Worm (Caenorhabditis elegans) whole organism, young adult: ENCODE measurements around the gene fbxa-39.

Source experiments
- B0261.1 ChIP-seq: sonication (generic microtip); optimal IDR thresholded peaks from 2 replicates; lab custom pipeline; 2016; ENCODE audit warnings: mild to moderate bottlenecking, missing genetic modification characterization, moderate library complexity, missing compliant biosample characterization
- B0336.3 ChIP-seq: fragments of 200-800 bp; sonication (Bioruptor generic); IDR thresholded peaks from 2 replicates; pipeline ENCODE4 v1.3.6; 2022; ENCODE audit warnings: missing genetic modification characterization, missing compliant biosample characterization
- F10E7.11 ChIP-seq: sonication (generic microtip); optimal IDR thresholded peaks from 2 replicates; lab custom pipeline; 2017; ENCODE audit warnings: mild to moderate bottlenecking, missing genetic modification characterization, moderate library complexity, missing compliant biosample characterization
- F23B12.7 ChIP-seq: sonication (generic microtip); optimal IDR thresholded peaks from 2 replicates; lab custom pipeline; 2017; ENCODE audit warnings: missing genetic modification characterization, mild to moderate bottlenecking, missing compliant biosample characterization, antibody characterized with exemption, moderate library complexity; ENCODE audit not compliant: insufficient read depth
- F37B4.10 ChIP-seq: fragments of 200-800 bp; sonication (Bioruptor generic); IDR thresholded peaks from 2 replicates; pipeline ENCODE4 v1.3.6; 2022; ENCODE audit warnings: missing genetic modification characterization, missing compliant biosample characterization
- F39B2.1 ChIP-seq: fragments of 200-800 bp; sonication (Bioruptor generic); IDR thresholded peaks from 2 replicates; pipeline ENCODE4 v1.3.6; 2022; ENCODE audit warnings: missing genetic modification reagents, missing genetic modification characterization, missing compliant biosample characterization
- F49E8.2 ChIP-seq: sonication (generic microtip); optimal IDR thresholded peaks from 3 replicates; lab custom pipeline; 2017; ENCODE audit warnings: missing genetic modification characterization, mild to moderate bottlenecking, missing compliant biosample characterization, antibody characterized with exemption, moderate library complexity; ENCODE audit not compliant: insufficient read depth
- F57A8.1 ChIP-seq: fragments of 200-800 bp; sonication (Bioruptor generic); optimal IDR thresholded peaks from 2 replicates; lab custom pipeline; 2018; ENCODE audit warnings: mild to moderate bottlenecking, missing genetic modification characterization, moderate library complexity, missing compliant biosample characterization
- Y53F4B.3 ChIP-seq: fragments of 200-800 bp; sonication (Bioruptor generic); IDR thresholded peaks from 2 replicates; pipeline ENCODE4 v1.3.6; 2022; ENCODE audit warnings: missing genetic modification reagents, missing genetic modification characterization, missing compliant biosample characterization
- ama-1 ChIP-seq, 3 experiments: fragments of 150-350 bp in 1 of 3; sonication (generic microtip) in 2 of 3; optimal IDR thresholded peaks; 2 replicates each; lab custom pipeline; 2014 to 2018; ENCODE audit warnings: missing biosample characterization in 2 of 3, missing genetic modification characterization in 2 of 3, missing genetic modification reagents in 2 of 3
- athp-1 ChIP-seq: sonication (generic microtip); optimal IDR thresholded peaks from 2 replicates; lab custom pipeline; 2017; ENCODE audit warnings: mild to moderate bottlenecking, missing genetic modification characterization, missing compliant biosample characterization
- attf-3 ChIP-seq: fragments of 200-800 bp; sonication (Bioruptor generic); conservative IDR thresholded peaks from 2 replicates; pipeline ENCODE4 v1.3.6; 2022; ENCODE audit warnings: missing genetic modification reagents, missing genetic modification characterization, missing compliant biosample characterization
- ceh-27 ChIP-seq: fragments of 200-800 bp; sonication (Bioruptor generic); optimal IDR thresholded peaks from 2 replicates; lab custom pipeline; 2018; ENCODE audit warnings: mild to moderate bottlenecking, missing genetic modification characterization, moderate library complexity, missing compliant biosample characterization
- ceh-58 ChIP-seq: fragments of 200-800 bp; sonication (Bioruptor generic); IDR thresholded peaks from 2 replicates; pipeline ENCODE4 v1.3.6; 2022; ENCODE audit warnings: missing genetic modification characterization, missing compliant biosample characterization
- chd-7 ChIP-seq: sonication (generic microtip); optimal IDR thresholded peaks from 2 replicates; lab custom pipeline; 2016; ENCODE audit warnings: mild to moderate bottlenecking, missing genetic modification characterization, moderate library complexity, missing compliant biosample characterization
- dox-1 ChIP-seq: fragments of 200-800 bp; sonication (Bioruptor generic); IDR thresholded peaks from 2 replicates; pipeline ENCODE4 v1.3.6; 2022; ENCODE audit warnings: missing genetic modification reagents, missing genetic modification characterization, missing compliant biosample characterization
- egrh-3 ChIP-seq: fragments of 200-800 bp; sonication (Bioruptor generic); IDR thresholded peaks from 2 replicates; pipeline ENCODE4 v1.3.6; 2022; ENCODE audit warnings: missing genetic modification reagents, missing genetic modification characterization, missing compliant biosample characterization
- him-1 ChIP-seq: sonication (generic microtip); optimal IDR thresholded peaks from 2 replicates; lab custom pipeline; 2016; ENCODE audit warnings: missing genotype, missing genetic modification reagents, missing genetic modification characterization, missing compliant biosample characterization
- hlh-26 ChIP-seq: fragments of 200-800 bp; sonication (Bioruptor generic); conservative IDR thresholded peaks from 2 replicates; pipeline ENCODE4 v1.3.6; 2022; ENCODE audit warnings: missing genetic modification reagents, missing genetic modification characterization, missing compliant biosample characterization
- hmg-20 ChIP-seq: fragments of 200-800 bp; sonication (Bioruptor generic); IDR thresholded peaks from 2 replicates; pipeline ENCODE4 v1.3.6; 2022; ENCODE audit warnings: missing genetic modification reagents, missing genetic modification characterization, missing compliant biosample characterization
- hsf-1 ChIP-seq: fragments of 200-800 bp; sonication (Bioruptor generic); IDR thresholded peaks from 2 replicates; pipeline ENCODE4 v1.3.6; 2022; ENCODE audit warnings: missing genetic modification reagents, missing genetic modification characterization, missing compliant biosample characterization
- let-526 ChIP-seq: fragments of 200-800 bp; sonication (Bioruptor generic); IDR thresholded peaks from 2 replicates; pipeline ENCODE4 v1.3.6; 2022; ENCODE audit warnings: missing genetic modification reagents, missing genetic modification characterization, missing compliant biosample characterization
- lin-26 ChIP-seq: fragments of 200-800 bp; sonication (Bioruptor generic); IDR thresholded peaks from 2 replicates; pipeline ENCODE4 v1.3.6; 2022; ENCODE audit warnings: missing genetic modification reagents, missing genetic modification characterization, missing compliant biosample characterization
- lir-1 ChIP-seq: fragments of 200-800 bp; sonication (Bioruptor generic); conservative IDR thresholded peaks from 2 replicates; pipeline ENCODE4 v1.3.6; 2022; ENCODE audit warnings: missing genetic modification reagents, missing genetic modification characterization, missing compliant biosample characterization
- lsl-1 ChIP-seq: fragments of 200-800 bp; sonication (Bioruptor generic); optimal IDR thresholded peaks from 2 replicates; lab custom pipeline; 2018; ENCODE audit warnings: mild to moderate bottlenecking, missing genetic modification characterization, moderate library complexity, missing compliant biosample characterization
- madf-10 ChIP-seq: sonication (generic microtip); optimal IDR thresholded peaks from 2 replicates; lab custom pipeline; 2016; ENCODE audit warnings: mild to moderate bottlenecking, missing genetic modification characterization, missing compliant biosample characterization
- madf-6 ChIP-seq: fragments of 200-800 bp; sonication (Bioruptor generic); IDR thresholded peaks from 2 replicates; pipeline ENCODE4 v1.3.6; 2022; ENCODE audit warnings: missing genetic modification reagents, missing genetic modification characterization, missing compliant biosample characterization
- mcd-1 ChIP-seq: fragments of 200-800 bp; sonication (Bioruptor generic); IDR thresholded peaks from 2 replicates; pipeline ENCODE4 v1.3.6; 2022; ENCODE audit warnings: missing genetic modification reagents, missing genetic modification characterization, missing compliant biosample characterization
- mel-28 ChIP-seq: sonication (generic microtip); optimal IDR thresholded peaks from 2 replicates; lab custom pipeline; 2016; ENCODE audit warnings: borderline replicate concordance, mild to moderate bottlenecking, missing genetic modification characterization, missing compliant biosample characterization
- nfya-1 ChIP-seq: sonication (generic microtip); optimal IDR thresholded peaks from 2 replicates; lab custom pipeline; 2017; ENCODE audit warnings: antibody characterized with exemption, missing compliant biosample characterization, missing genetic modification characterization, borderline replicate concordance; ENCODE audit not compliant: insufficient read depth
- nfya-2 ChIP-seq: fragments of 200-800 bp; sonication (Bioruptor generic); IDR thresholded peaks from 2 replicates; pipeline ENCODE4 v1.3.6; 2022; ENCODE audit warnings: missing genetic modification reagents, missing genetic modification characterization, missing compliant biosample characterization
- nhr-80 ChIP-seq: sonication (generic microtip); optimal IDR thresholded peaks from 2 replicates; lab custom pipeline; 2016; ENCODE audit warnings: missing genetic modification characterization, missing compliant biosample characterization
- nhr-90 ChIP-seq: sonication (generic microtip); optimal IDR thresholded peaks from 2 replicates; lab custom pipeline; 2016; ENCODE audit warnings: missing genotype, mild to moderate bottlenecking, missing genetic modification characterization, missing compliant biosample characterization
- rcor-1 ChIP-seq: fragments of 200-800 bp; sonication (Bioruptor generic); IDR thresholded peaks from 2 replicates; pipeline ENCODE4 v1.3.6; 2022; ENCODE audit warnings: missing genetic modification reagents, missing genetic modification characterization, missing compliant biosample characterization
- rec-8 ChIP-seq, 2 experiments: sonication (generic microtip); optimal IDR thresholded peaks; 2 replicates each; lab custom pipeline; 2016; ENCODE audit warnings: mild to moderate bottlenecking in 2 of 2, missing genetic modification characterization in 2 of 2, missing genetic modification reagents in 2 of 2, missing genotype in 2 of 2, missing biosample characterization in 1 of 2, missing compliant biosample characterization in 1 of 2, moderate library complexity in 1 of 2
- rpc-1 ChIP-seq, 2 experiments: fragments of 150-350 bp in 1 of 2; sonication (generic microtip) in 1 of 2; optimal IDR thresholded peaks; 2 replicates each; lab custom pipeline; 2014 to 2018; ENCODE audit warnings: missing biosample characterization in 1 of 2, missing genetic modification characterization in 1 of 2, missing genetic modification reagents in 1 of 2, missing genotype in 1 of 2
- snpc-3.4 ChIP-seq: sonication (generic microtip); optimal IDR thresholded peaks from 2 replicates; lab custom pipeline; 2017; ENCODE audit warnings: missing genetic modification characterization, mild to moderate bottlenecking, missing compliant biosample characterization, antibody characterized with exemption, moderate library complexity, missing genotype, missing genetic modification reagents
- tbx-9 ChIP-seq: sonication (generic microtip); optimal IDR thresholded peaks from 2 replicates; lab custom pipeline; 2016; ENCODE audit warnings: borderline replicate concordance, missing genetic modification characterization, inconsistent platforms, missing compliant biosample characterization
- zim-3 ChIP-seq: sonication (generic microtip); optimal IDR thresholded peaks from 2 replicates; lab custom pipeline; 2017; ENCODE audit warnings: mild to moderate bottlenecking, missing genetic modification characterization, moderate library complexity, missing compliant biosample characterization
- ztf-3 ChIP-seq: fragments of 200-800 bp; sonication (Bioruptor generic); optimal IDR thresholded peaks from 2 replicates; lab custom pipeline; 2018; ENCODE audit warnings: mild to moderate bottlenecking, missing genetic modification characterization, missing compliant biosample characterization

The fbxa-39 gene

DNA sequence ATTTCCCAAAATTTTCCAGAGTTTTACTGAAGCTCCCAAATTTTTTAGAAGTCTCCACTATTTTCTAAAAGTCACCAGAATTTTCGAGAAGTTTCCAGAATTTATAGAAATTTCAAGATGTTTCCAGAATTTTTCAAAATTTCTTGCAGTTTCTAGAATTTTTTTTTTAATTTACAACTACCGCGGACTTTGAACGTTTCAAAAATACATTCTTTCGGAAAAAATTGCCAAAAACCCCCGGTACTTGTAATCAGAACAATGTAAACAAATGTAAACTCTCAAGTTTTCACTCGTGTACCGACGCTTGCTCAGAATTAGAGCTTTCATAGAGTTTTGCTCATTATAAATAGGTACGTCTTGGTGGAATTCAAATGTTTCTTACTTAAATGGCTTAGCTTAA is at the start of gene fbxa-39:
Gene fbxa-39 (plus strand): TSS at position 301 of the 400 bp plus-strand sequence.
- TF ChIP-seq lir-1 (GFP tag; lab: Robert Waterston, UW): no peak
- no peak for TF ChIP-seq ztf-3
- TF ChIP-seq attf-3 (GFP tag; lab: Robert Waterston, UW): no peak

DNA sequence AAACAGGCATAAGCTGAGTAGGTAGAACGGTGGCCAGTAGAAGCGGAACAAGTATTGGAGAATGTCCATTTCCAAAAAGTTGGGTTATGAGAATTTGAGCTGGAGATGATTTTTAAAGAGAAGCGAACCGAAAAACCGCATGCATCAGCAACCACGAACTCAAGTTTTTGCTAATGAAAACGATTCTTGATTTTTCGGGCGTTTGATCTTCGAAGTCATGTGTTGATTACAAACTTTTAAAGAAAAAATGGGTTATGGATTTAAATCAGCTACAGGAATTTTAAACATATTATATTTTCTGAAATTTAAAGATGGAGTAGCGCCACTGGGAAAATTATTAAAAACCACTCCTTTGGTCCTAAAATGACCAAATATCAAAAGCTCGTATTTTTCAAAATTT is 48.9 kb upstream of the fbxa-39 start, which contains the start of gene srd-65:
Gene srd-65 (minus strand): TSS at position 101 of the 400 bp plus-strand sequence.
- no peak for TF ChIP-seq F39B2.1
- TF ChIP-seq, all 124 proteins: peak for 0

DNA sequence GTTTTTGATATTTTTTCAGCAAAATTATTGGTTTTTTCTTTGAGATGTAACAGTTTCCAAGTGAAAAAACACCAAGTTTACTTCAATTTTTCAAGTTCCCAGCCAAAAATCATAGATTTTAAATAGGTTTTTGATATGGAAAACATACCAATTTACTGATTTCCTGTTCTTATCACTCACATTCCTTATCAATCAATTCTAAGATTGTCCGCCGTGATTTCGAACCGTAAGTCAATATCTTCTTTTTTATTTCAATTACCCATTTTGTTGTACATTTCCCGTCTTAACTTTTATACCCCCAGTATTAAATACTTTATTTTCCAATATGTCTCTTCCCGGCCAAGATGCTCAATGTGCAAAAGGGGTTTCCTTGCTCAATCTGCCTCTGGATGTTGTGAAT is 48.4 kb upstream of the fbxa-39 start, which contains the start of gene fbxa-38:
Gene fbxa-38 (plus strand): TSS at position 195 of the 400 bp plus-strand sequence.
- TF ChIP-seq F10E7.11 (tag; lab: Kevin White, UChicago) (no peak), hmg-20 (GFP tag; lab: Robert Waterston, UW) (no peak), ceh-58 (GFP tag; lab: Robert Waterston, UW) (no peak), B0261.1 (tag; lab: Kevin White, UChicago) (no peak), attf-3 (GFP tag; lab: Robert Waterston, UW) (no peak), B0336.3 (GFP tag; lab: Robert Waterston, UW) (no peak), nfya-1 (tag; lab: Kevin White, UChicago) (no peak), ama-1 (optimal IDR thresholded peaks at IDR 0.05; lab: Kevin White, UChicago) (no peak), ama-1 (GFP tag; optimal IDR thresholded peaks at IDR 0.05; lab: Kevin White, UChicago) (no peak), let-526 (no peak), F49E8.2 (tag; lab: Kevin White, UChicago) (no peak), rcor-1 (GFP tag; lab: Robert Waterston, UW) (no peak), mcd-1 (no peak), Y53F4B.3 (GFP tag; lab: Robert Waterston, UW) (no peak), snpc-3.4 (tag; lab: Kevin White, UChicago) (no peak), zim-3 (no peak), dox-1 (GFP tag; lab: Robert Waterston, UW) (no peak), madf-10 (tag; lab: Kevin White, UChicago) (no peak), F57A8.1 (GFP tag; lab: Kevin White, UChicago) (no peak)

DNA sequence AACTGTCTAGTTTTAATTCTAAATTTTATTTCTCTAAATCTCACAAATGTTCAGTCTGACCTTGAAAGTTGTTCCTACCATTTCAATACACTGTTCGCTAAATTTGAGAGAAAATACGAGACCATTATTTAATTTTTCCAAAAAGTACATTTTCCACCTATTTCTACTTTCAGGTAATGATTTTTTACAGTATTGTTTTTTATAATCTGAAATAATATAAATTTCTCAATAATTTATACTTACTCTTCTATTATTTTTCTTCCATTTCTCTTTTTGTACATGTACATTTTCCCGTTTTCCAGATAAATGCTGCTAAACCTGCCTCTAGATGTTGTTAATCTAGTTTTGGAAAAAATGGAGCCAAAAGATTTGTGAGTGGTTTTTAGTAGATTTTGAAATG is 45.4 kb upstream of the fbxa-39 start, which contains the start of gene fbxa-62:
Gene fbxa-62 (plus strand): TSS at position 301 of the 400 bp plus-strand sequence.
- TF ChIP-seq rpc-1 (optimal IDR thresholded peaks at IDR 0.05; lab: Kevin White, UChicago) (no peak), rpc-1 (tag; optimal IDR thresholded peaks at IDR 0.05; lab: Kevin White, UChicago) (no peak), mcd-1 (no peak), F37B4.10 (no peak), rcor-1 (GFP tag; lab: Robert Waterston, UW) (no peak), tbx-9 (tag; lab: Kevin White, UChicago) (no peak), F23B12.7 (no peak), madf-6 (no peak), nfya-2 (GFP tag; lab: Robert Waterston, UW) (no peak), hlh-26 (GFP tag; lab: Robert Waterston, UW) (no peak), nhr-80 (tag; lab: Kevin White, UChicago) (no peak)

DNA sequence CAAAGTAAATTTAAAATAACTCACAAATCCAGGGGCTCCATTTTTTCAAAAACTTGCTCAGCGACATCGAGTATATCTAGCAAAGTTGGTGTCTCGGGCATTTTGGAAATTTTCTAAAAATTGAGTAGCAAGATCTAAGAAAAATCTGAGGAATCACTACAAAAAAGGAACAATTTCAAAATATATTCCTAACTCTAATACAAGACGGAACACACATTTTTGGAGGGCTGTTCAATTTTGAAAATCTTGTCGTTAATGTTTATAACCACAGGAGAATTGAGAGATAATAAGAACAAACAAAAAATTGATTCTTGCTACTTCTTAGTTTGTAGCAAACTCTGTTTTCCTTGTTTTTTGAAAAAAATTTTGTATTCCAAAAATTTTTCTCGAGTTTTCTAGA is 40.5 kb upstream of the fbxa-39 start, which contains the start of gene fbxa-47:
Gene fbxa-47 (minus strand): TSS at position 101 of the 400 bp plus-strand sequence.
- TF ChIP-seq mel-28 (no peak), ztf-3 (no peak), nfya-1 (tag; lab: Kevin White, UChicago) (no peak), F49E8.2 (tag; lab: Kevin White, UChicago) (no peak), F57A8.1 (GFP tag; lab: Kevin White, UChicago) (no peak), nhr-80 (tag; lab: Kevin White, UChicago) (no peak), hsf-1 (GFP tag; lab: Robert Waterston, UW) (no peak), egrh-3 (GFP tag; lab: Robert Waterston, UW) (no peak), ceh-58 (GFP tag; lab: Robert Waterston, UW) (no peak), athp-1 (tag; lab: Kevin White, UChicago) (no peak), him-1 (no peak), nhr-90 (tag; lab: Kevin White, UChicago) (no peak), lin-26 (no peak), F39B2.1 (no peak), lsl-1 (GFP tag; lab: Kevin White, UChicago) (no peak), rec-8 (tag; optimal IDR thresholded peaks at IDR 0.05; lab: Kevin White, UChicago) (no peak), ceh-27 (no peak), chd-7 (tag; lab: Kevin White, UChicago) (no peak)
